Worm (Caenorhabditis elegans): ENCODE data around the gene cca-1.

DNA sequence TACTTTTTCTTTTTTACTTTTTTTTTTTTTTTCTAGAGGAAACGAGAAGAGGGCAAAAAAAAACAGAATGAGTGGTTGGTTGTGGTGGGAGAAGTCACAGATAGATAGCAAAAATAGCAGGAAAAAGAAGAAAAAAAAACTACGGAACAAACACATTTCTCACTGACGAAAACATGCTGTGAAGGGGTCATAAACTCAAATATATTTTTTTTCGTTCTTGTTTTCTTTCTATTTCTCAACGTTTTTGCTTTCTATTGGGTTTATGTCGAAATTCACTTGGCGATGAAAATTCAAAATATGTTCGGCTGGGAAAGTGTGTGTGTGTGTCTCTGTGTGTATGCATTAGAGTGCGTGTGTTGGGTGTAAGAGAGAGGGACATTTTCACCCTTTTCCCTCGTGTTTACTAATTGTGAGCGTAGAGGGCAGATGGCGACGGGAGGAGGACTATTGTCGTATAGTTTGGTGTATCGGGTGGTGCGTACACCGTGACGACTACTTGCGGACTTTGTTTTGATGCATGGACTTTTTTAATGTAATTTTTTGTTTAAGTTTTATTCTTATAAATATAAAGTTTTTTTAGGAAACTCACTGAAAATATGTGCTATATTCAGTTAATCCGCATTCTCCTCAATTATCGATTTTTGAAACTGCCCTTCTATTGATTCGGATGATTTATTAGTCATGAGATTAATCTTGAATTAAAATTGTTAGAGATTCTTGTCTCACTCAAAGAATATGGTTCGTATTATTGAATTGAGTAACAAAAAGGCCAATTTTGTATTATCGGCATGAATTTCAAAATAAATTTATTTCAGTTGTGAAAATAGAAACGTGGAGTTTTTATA is 66.2 kb downstream of the cca-1 start:
- no peak for TF ChIP-seq ztf-29 (GFP tag; IDR thresholded peaks at IDR 0.05)
- TF ChIP-seq ztf-23 (GFP tag; IDR thresholded peaks at IDR 0.05), result peak; percentile 74
- TF ChIP-seq flt-1 (GFP tag; IDR thresholded peaks at IDR 0.05), result peak; percentile 70; the same call in 1 of the 2 replicates

Measured in whole organism, midembryonic.